Worm (Caenorhabditis elegans) whole organism, L4/young adult: ENCODE results near the gene fbxc-24.

Source experiments
- W03F9.2 ChIP-seq: fragments of 150-350 bp; optimal IDR thresholded peaks from 2 replicates; lab custom pipeline; 2014; ENCODE audit warnings: missing biosample characterization, missing genetic modification characterization
- dao-5 ChIP-seq: sonication (generic microtip); optimal IDR thresholded peaks from 2 replicates; lab custom pipeline; 2016; ENCODE audit warnings: missing genotype, missing genetic modification characterization, moderate library complexity, missing compliant biosample characterization
- him-1 ChIP-seq: sonication (generic microtip); optimal IDR thresholded peaks from 2 replicates; lab custom pipeline; 2016; ENCODE audit warnings: missing genotype, missing genetic modification reagents, missing genetic modification characterization, missing compliant biosample characterization

ce11 chrII:948091-948490 is 38.6 kb upstream of the fbxc-24 start, which contains the start of gene fbxc-32:
- TF ChIP-seq dao-5 (tag; lab: Kevin White, UChicago) (no peak), him-1 (no peak), W03F9.2 (tag; lab: Kevin White, UChicago) (no peak)
